Fruit fly (Drosophila melanogaster) whole organism, wandering third instar larva: Measurements from ENCODE around the gene CG34447.

ENCODE experiments used
- Myc ChIP-seq: fragments of >200 bp; optimal IDR thresholded peaks from 2 replicates; lab custom pipeline; 2017
- N ChIP-seq: fragments of >200 bp; optimal IDR thresholded peaks from 2 replicates; lab custom pipeline; 2018; ENCODE audit warnings: missing biosample characterization, missing external identifiers, missing genetic modification characterization
- Rel ChIP-seq, 2 experiments: fragments of 200-800 bp; sonication (Bioruptor generic) in 1 of 2; optimal IDR thresholded peaks; 2 replicates in 1 of 2; 3 replicates in 1 of 2; lab custom pipeline; 2016 to 2019; ENCODE audit warnings: mild to moderate bottlenecking in 2 of 2, missing biosample characterization in 2 of 2, missing genetic modification characterization in 2 of 2, moderate library complexity in 1 of 2
- br ChIP-seq: fragments of 200-800 bp; sonication (Bioruptor generic); optimal IDR thresholded peaks from 2 replicates; lab custom pipeline; 2016; ENCODE audit warnings: missing biosample characterization, missing genetic modification characterization
- fru ChIP-seq: fragments of 200-800 bp; sonication (Bioruptor generic); optimal IDR thresholded peaks from 3 replicates; lab custom pipeline; 2016; ENCODE audit warnings: missing biosample characterization, mild to moderate bottlenecking, missing genetic modification characterization
- jim ChIP-seq: fragments of 175-275, 200-325 bp; sonication (Bioruptor generic); optimal IDR thresholded peaks from 2 replicates; lab custom pipeline; 2016; ENCODE audit warnings: missing biosample characterization, mild to moderate bottlenecking, missing genetic modification characterization
- psq ChIP-seq: fragments of 200-800 bp; sonication (Bioruptor generic); optimal IDR thresholded peaks from 3 replicates; lab custom pipeline; 2017; ENCODE audit warnings: missing biosample characterization, mild to moderate bottlenecking, missing genetic modification characterization, moderate library complexity
- rgr ChIP-seq: fragments of 200-800 bp; sonication (Bioruptor generic); optimal IDR thresholded peaks from 3 replicates; lab custom pipeline; 2016; ENCODE audit warnings: missing biosample characterization, mild to moderate bottlenecking, missing genetic modification characterization
- sv ChIP-seq: fragments of 200-800 bp; sonication (Bioruptor generic); optimal IDR thresholded peaks from 3 replicates; lab custom pipeline; 2016; ENCODE audit warnings: missing biosample characterization, missing genetic modification characterization
- woc ChIP-seq: sonication (Bioruptor generic); optimal IDR thresholded peaks from 2 replicates; lab custom pipeline; 2016; ENCODE audit warnings: missing biosample characterization, mild to moderate bottlenecking, missing genetic modification characterization

- TF ChIP-seq fru (GFP tag; lab: Kevin White, UChicago) = peak; percentile 77
- TF ChIP-seq psq (GFP tag; lab: Kevin White, UChicago) = peak; percentile 30
- TF ChIP-seq jim (GFP tag; lab: Kevin White, UChicago) = no peak
- TF ChIP-seq rgr (GFP tag; lab: Kevin White, UChicago) = peak; percentile 81
- TF ChIP-seq woc (GFP tag; lab: Kevin White, UChicago) = peak; percentile 20
- TF ChIP-seq Rel (GFP tag; optimal IDR thresholded peaks at IDR 0.05; lab: Kevin White, UChicago) = no peak
- TF ChIP-seq Rel (tag; optimal IDR thresholded peaks at IDR 0.05; lab: Kevin White, UChicago) = peak; percentile 63
- TF ChIP-seq sv (GFP tag; lab: Kevin White, UChicago) = peak; percentile 13
- TF ChIP-seq Myc (lab: Kevin White, UChicago) = peak; percentile 32
- peak; percentile 69 for TF ChIP-seq br (GFP tag; lab: Kevin White, UChicago)
- TF ChIP-seq N (GFP tag; lab: Kevin White, UChicago) = peak; percentile 89
Observed at dm6 chr2L:2375655-2376417, 44.0 kb downstream of the CG34447 start, which contains the start of gene Atxn7.
